Fruit fly (Drosophila melanogaster): ENCODE data around the gene CG10237.
A peak's percentile ranks its signal among the peaks of the same experiment; 100 is the strongest.

The CG10237 gene

DNA sequence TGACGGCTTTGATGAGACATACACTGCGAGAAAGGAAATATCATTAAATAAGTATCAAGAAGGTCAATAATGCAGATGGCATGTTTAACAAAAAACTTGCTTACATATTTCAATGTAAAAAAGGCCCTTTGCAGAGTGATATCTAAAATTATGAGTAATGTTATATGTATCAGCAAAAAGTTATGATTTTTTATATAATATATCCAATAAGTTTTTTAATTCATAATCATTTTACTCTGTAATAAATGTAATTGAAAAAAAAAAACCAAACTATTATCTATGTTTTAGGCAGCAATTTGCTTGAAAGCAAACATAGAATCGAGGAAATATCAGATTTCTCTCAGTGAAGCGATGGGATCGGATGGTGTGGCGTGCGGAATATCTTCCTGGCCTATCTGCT is 27.2 kb upstream of the CG10237 start (continued):
- TF ChIP-seq Blimp-1 (GFP tag; optimal IDR thresholded peaks at IDR 0.05) = peak; percentile 7
- no peak for TF ChIP-seq CG13775 (GFP tag; optimal IDR thresholded peaks at IDR 0.05)
- TF ChIP-seq pnt (GFP tag; optimal IDR thresholded peaks at IDR 0.05) = no peak
- no peak for TF ChIP-seq Sox100B (GFP tag; optimal IDR thresholded peaks at IDR 0.05)
- TF ChIP-seq p53 (GFP tag; optimal IDR thresholded peaks at IDR 0.05) = no peak
- TF ChIP-seq CG12391 (tag; optimal IDR thresholded peaks at IDR 0.05) = peak; percentile 1
- TF ChIP-seq lola (GFP tag; optimal IDR thresholded peaks at IDR 0.05) = peak in 1 of 3 experiments; percentile 48
- peak; percentile 54 for TF ChIP-seq CG11504 (tag; optimal IDR thresholded peaks at IDR 0.05)
- peak; percentile 28 for TF ChIP-seq CG7839 (tag; optimal IDR thresholded peaks at IDR 0.05)
- TF ChIP-seq nmo (GFP tag; optimal IDR thresholded peaks at IDR 0.05) = peak; percentile 30
- TF ChIP-seq D19A (tag; optimal IDR thresholded peaks at IDR 0.05) = peak; percentile 7
- TF ChIP-seq Ets65A (GFP tag) = no peak
- no peak for TF ChIP-seq zen (tag; optimal IDR thresholded peaks at IDR 0.05)
- TF ChIP-seq CG18619 (GFP tag; optimal IDR thresholded peaks at IDR 0.05) = no peak
- TF ChIP-seq CG4282 (GFP tag; optimal IDR thresholded peaks at IDR 0.05) = no peak
- TF ChIP-seq CG4360 (GFP tag; IDR thresholded peaks at IDR 0.05) = no peak
- no peak for TF ChIP-seq CG14965 (GFP tag; optimal IDR thresholded peaks at IDR 0.05; ENCODE audit: borderline replicate concordance)
- no peak for TF ChIP-seq zfh1 (GFP tag; IDR thresholded peaks at IDR 0.05)
- no peak for TF ChIP-seq CG14014 (GFP tag; IDR thresholded peaks at IDR 0.05)
- peak; percentile 34 for TF ChIP-seq phol (tag; optimal IDR thresholded peaks at IDR 0.05)
- no peak for TF ChIP-seq CG15601 (tag; optimal IDR thresholded peaks at IDR 0.05)
- TF ChIP-seq exex (tag; optimal IDR thresholded peaks at IDR 0.05) = no peak
- TF ChIP-seq bsh (GFP tag; optimal IDR thresholded peaks at IDR 0.05) = peak in 1 of 2 experiments; percentile 22
- TF ChIP-seq da (GFP tag; optimal IDR thresholded peaks at IDR 0.05) = no peak
- TF ChIP-seq CG9215 (GFP tag; IDR thresholded peaks at IDR 0.05) = no peak
- no peak for TF ChIP-seq knrl (GFP tag; IDR thresholded peaks at IDR 0.05; ENCODE audit: partially characterized antibody)
- TF ChIP-seq zfh2 (GFP tag; optimal IDR thresholded peaks at IDR 0.05) = no peak
- peak; percentile 41 for TF ChIP-seq gem (tag; optimal IDR thresholded peaks at IDR 0.05)
- TF ChIP-seq CG3726 (GFP tag; IDR thresholded peaks at IDR 0.05) = no peak
- no peak for TF ChIP-seq D (optimal IDR thresholded peaks at IDR 0.05)
- peak; percentile 24 for TF ChIP-seq D (GFP tag; optimal IDR thresholded peaks at IDR 0.05)
- TF ChIP-seq HmgZ (tag; optimal IDR thresholded peaks at IDR 0.05) = no peak
- no peak for TF ChIP-seq CG18011 (GFP tag; optimal IDR thresholded peaks at IDR 0.05)
- TF ChIP-seq onecut (GFP tag; IDR thresholded peaks at IDR 0.05) = no peak
- no peak for TF ChIP-seq hth (optimal IDR thresholded peaks at IDR 0.05)
- no peak for TF ChIP-seq chinmo (GFP tag; IDR thresholded peaks at IDR 0.05; ENCODE audit: partially characterized antibody)
- no peak for TF ChIP-seq ems (GFP tag; optimal IDR thresholded peaks at IDR 0.05)
- TF ChIP-seq Tbp (GFP tag; optimal IDR thresholded peaks at IDR 0.05) = no peak
- TF ChIP-seq CG1647 (GFP tag; optimal IDR thresholded peaks at IDR 0.05) = no peak
- TF ChIP-seq CG10979 (tag; optimal IDR thresholded peaks at IDR 0.05) = peak; percentile 54
- peak; percentile 58 for TF ChIP-seq CG18262 (tag; optimal IDR thresholded peaks at IDR 0.05)

DNA sequence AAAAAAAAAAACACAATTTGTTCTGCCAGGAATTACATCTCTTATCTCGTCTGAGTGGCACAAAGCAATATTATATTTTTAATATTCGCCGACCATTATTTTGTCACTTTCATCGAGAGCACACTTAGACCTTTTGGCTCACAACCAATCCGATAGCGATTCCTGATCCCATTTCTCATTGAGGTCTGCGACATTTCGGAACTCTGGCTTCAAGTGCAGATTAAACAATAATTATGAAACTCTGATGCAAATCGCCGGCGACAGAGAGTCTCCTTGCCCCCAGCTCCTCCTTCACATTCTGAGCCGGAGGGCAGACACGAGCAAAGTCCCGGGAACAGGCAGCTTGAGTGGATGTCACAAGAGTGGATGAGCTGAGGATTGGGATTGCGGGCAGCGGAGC is 26.6 kb upstream of the CG10237 start:
- TF ChIP-seq CG18262 (tag; optimal IDR thresholded peaks at IDR 0.05) = no peak
- no peak for TF ChIP-seq dysf (GFP tag; IDR thresholded peaks at IDR 0.05)
